Worm (Caenorhabditis elegans) whole organism, L4 larva: ENCODE results near the gene pqn-25.

Source experiments
- F37D6.2 ChIP-seq: sonication (generic microtip); optimal IDR thresholded peaks from 2 replicates; lab custom pipeline; 2016; ENCODE audit warnings: mild to moderate bottlenecking, missing genetic modification characterization, missing compliant biosample characterization
- T20F7.1 ChIP-seq: fragments of 200-800 bp; sonication (Bioruptor generic); optimal IDR thresholded peaks from 2 replicates; lab custom pipeline; 2018; ENCODE audit warnings: mild to moderate bottlenecking, missing genetic modification characterization, missing compliant biosample characterization
- ZK337.2 ChIP-seq: fragments of 200-800 bp; sonication (Bioruptor generic); IDR thresholded peaks from 2 replicates; pipeline ENCODE4 v1.3.6; 2022; ENCODE audit warnings: missing genetic modification reagents, missing genetic modification characterization, missing compliant biosample characterization
- ZK546.5 ChIP-seq, 2 experiments: sonication (generic microtip); optimal IDR thresholded peaks; 2 replicates each; lab custom pipeline; 2017; ENCODE audit warnings: missing biosample characterization in 2 of 2, missing genetic modification characterization in 2 of 2
- aha-1 ChIP-seq: fragments of 150-350 bp; peaks from one replicate; lab custom pipeline; 2014; ENCODE audit warnings: missing biosample characterization, missing genetic modification characterization
- aly-2 ChIP-seq: sonication (generic microtip); optimal IDR thresholded peaks from 2 replicates; lab custom pipeline; 2018; ENCODE audit warnings: missing biosample characterization, missing genetic modification characterization
- ama-1 ChIP-seq: fragments of 150-350 bp; optimal IDR thresholded peaks from 2 replicates; lab custom pipeline; 2014; ENCODE audit warnings: inconsistent platforms, mixed read lengths
- attf-4 ChIP-seq: sonication (generic microtip); optimal IDR thresholded peaks from 3 replicates; lab custom pipeline; 2017; ENCODE audit warnings: missing biosample characterization, missing genetic modification characterization
- ceh-44 ChIP-seq: fragments of 200-800 bp; sonication (Bioruptor generic); IDR thresholded peaks from 2 replicates; pipeline ENCODE4 v1.3.6; 2022; ENCODE audit warnings: missing genetic modification reagents, missing genetic modification characterization, missing compliant biosample characterization
- ceh-82 ChIP-seq: sonication (generic microtip); optimal IDR thresholded peaks from 2 replicates; lab custom pipeline; 2017; ENCODE audit warnings: missing biosample characterization, missing genetic modification characterization
- ces-1 ChIP-seq: fragments of 150-350 bp; sonication (generic microtip); optimal IDR thresholded peaks from 4 replicates; lab custom pipeline; 2014; ENCODE audit warnings: missing biosample characterization, missing genetic modification reagents, missing genetic modification characterization
- cey-2 ChIP-seq: sonication (generic microtip); optimal IDR thresholded peaks from 3 replicates; lab custom pipeline; 2017; ENCODE audit warnings: missing genetic modification characterization, mild to moderate bottlenecking, missing compliant biosample characterization, antibody characterized with exemption, borderline replicate concordance; ENCODE audit not compliant: insufficient read depth
- daf-16 ChIP-seq, 3 experiments: sonication (generic microtip); optimal IDR thresholded peaks; 2 replicates each; lab custom pipeline; 2016 to 2017; ENCODE audit warnings: missing genetic modification characterization in 3 of 3, missing genetic modification reagents in 3 of 3, mild to moderate bottlenecking in 2 of 3, missing compliant biosample characterization in 2 of 3, missing biosample characterization in 1 of 3, moderate library complexity in 1 of 3
- daf-19 ChIP-seq: fragments of 200-800 bp; sonication (Bioruptor generic); conservative IDR thresholded peaks from 2 replicates; pipeline ENCODE4 v1.3.6; 2022; ENCODE audit warnings: missing genetic modification characterization, missing compliant biosample characterization
- dmd-8 ChIP-seq: fragments of 200-800 bp; sonication (Bioruptor generic); IDR thresholded peaks from 2 replicates; pipeline ENCODE4 v1.3.6; 2022; ENCODE audit warnings: missing genetic modification characterization, missing compliant biosample characterization
- dve-1 ChIP-seq: sonication (generic microtip); optimal IDR thresholded peaks from 2 replicates; lab custom pipeline; 2017; ENCODE audit warnings: antibody characterized with exemption, mild to moderate bottlenecking, missing genetic modification characterization, missing compliant biosample characterization; ENCODE audit not compliant: insufficient read depth
- fkh-10 ChIP-seq: fragments of 150-350 bp; optimal IDR thresholded peaks from 2 replicates; lab custom pipeline; 2014; ENCODE audit warnings: missing biosample characterization, missing genetic modification reagents, missing genetic modification characterization
- fos-1 ChIP-seq: fragments of 150-350 bp; optimal IDR thresholded peaks from 2 replicates; lab custom pipeline; 2014; ENCODE audit warnings: missing biosample characterization, missing genetic modification characterization
- gei-8 ChIP-seq: fragments of 200-800 bp; sonication (Bioruptor generic); optimal IDR thresholded peaks from 2 replicates; lab custom pipeline; 2018; ENCODE audit warnings: mild to moderate bottlenecking, missing genetic modification characterization, missing compliant biosample characterization
- hif-1 ChIP-seq, 2 experiments: sonication (generic microtip); optimal IDR thresholded peaks; 2 replicates each; lab custom pipeline; 2016 to 2017; ENCODE audit warnings: missing compliant biosample characterization in 2 of 2, missing genetic modification characterization in 2 of 2, missing genetic modification reagents in 2 of 2, missing genotype in 2 of 2, mild to moderate bottlenecking in 1 of 2
- hlh-11 ChIP-seq: fragments of 200-800 bp; sonication (Bioruptor generic); optimal IDR thresholded peaks from 2 replicates; lab custom pipeline; 2018; ENCODE audit warnings: mild to moderate bottlenecking, missing genetic modification characterization, missing compliant biosample characterization
- hlh-30 ChIP-seq: sonication (generic microtip); optimal IDR thresholded peaks from 2 replicates; lab custom pipeline; 2017; ENCODE audit warnings: antibody characterized with exemption, mild to moderate bottlenecking, missing genetic modification characterization, missing compliant biosample characterization; ENCODE audit not compliant: insufficient read depth
- jun-1 ChIP-seq: fragments of 150-350 bp; optimal IDR thresholded peaks from 2 replicates; lab custom pipeline; 2014; ENCODE audit warnings: missing biosample characterization, missing genetic modification reagents, missing genetic modification characterization
- lim-7 ChIP-seq: fragments of 200-800 bp; sonication (Bioruptor generic); IDR thresholded peaks from 2 replicates; pipeline ENCODE4 v1.3.6; 2022; ENCODE audit warnings: missing genetic modification characterization, missing compliant biosample characterization
- lin-15B ChIP-seq: fragments of 150-350 bp; sonication (generic microtip); optimal IDR thresholded peaks from 3 replicates; lab custom pipeline; 2014; ENCODE audit warnings: missing biosample characterization, missing genetic modification characterization
- lin-29 ChIP-seq: fragments of 200-800 bp; sonication (Bioruptor generic); IDR thresholded peaks from 2 replicates; pipeline ENCODE4 v1.3.6; 2022; ENCODE audit warnings: missing genetic modification reagents, missing genetic modification characterization, missing compliant biosample characterization
- lin-39 ChIP-seq: fragments of 150-350 bp; optimal IDR thresholded peaks from 2 replicates; lab custom pipeline; 2014; ENCODE audit warnings: missing biosample characterization, missing genetic modification reagents, missing genetic modification characterization
- lir-3 ChIP-seq: sonication (generic microtip); optimal IDR thresholded peaks from 2 replicates; lab custom pipeline; 2016; ENCODE audit warnings: mild to moderate bottlenecking, missing genetic modification characterization, missing compliant biosample characterization
- lsy-2 ChIP-seq, 2 experiments: fragments of 150-350 bp in 1 of 2; sonication (generic microtip) in 1 of 2; optimal IDR thresholded peaks; 2 replicates each; lab custom pipeline; 2014 to 2017; ENCODE audit warnings: missing biosample characterization in 2 of 2, missing genetic modification characterization in 2 of 2
- mep-1 ChIP-seq: fragments of 150-350 bp; sonication (generic microtip); optimal IDR thresholded peaks from 3 replicates; lab custom pipeline; 2014; ENCODE audit warnings: missing biosample characterization, missing genetic modification characterization
- mxl-3 ChIP-seq: fragments of 200-800 bp; sonication (Bioruptor generic); optimal IDR thresholded peaks from 2 replicates; lab custom pipeline; 2018; ENCODE audit warnings: mild to moderate bottlenecking, missing genetic modification characterization, missing compliant biosample characterization
- nhr-102 ChIP-seq: sonication (generic microtip); optimal IDR thresholded peaks from 2 replicates; lab custom pipeline; 2016; ENCODE audit warnings: mild to moderate bottlenecking, missing genetic modification characterization, moderate library complexity, missing compliant biosample characterization
- nhr-111 ChIP-seq: fragments of 200-800 bp; sonication (Bioruptor generic); optimal IDR thresholded peaks from 2 replicates; lab custom pipeline; 2018; ENCODE audit warnings: mild to moderate bottlenecking, missing genetic modification characterization, missing compliant biosample characterization
- nhr-25 ChIP-seq: sonication (generic microtip); optimal IDR thresholded peaks from 2 replicates; lab custom pipeline; 2017; ENCODE audit warnings: missing genetic modification characterization, mild to moderate bottlenecking, missing compliant biosample characterization, antibody characterized with exemption, moderate library complexity, borderline replicate concordance; ENCODE audit not compliant: insufficient read depth
- nhr-28 ChIP-seq: fragments of 150-350 bp; optimal IDR thresholded peaks from 2 replicates; lab custom pipeline; 2014; ENCODE audit warnings: missing biosample characterization, missing genetic modification characterization
- nhr-42 ChIP-seq: fragments of 200-800 bp; sonication (Bioruptor generic); IDR thresholded peaks from 2 replicates; pipeline ENCODE4 v1.3.6; 2022; ENCODE audit warnings: missing genetic modification characterization, missing compliant biosample characterization
- nhr-48 ChIP-seq: sonication (generic microtip); optimal IDR thresholded peaks from 2 replicates; lab custom pipeline; 2016; ENCODE audit warnings: mild to moderate bottlenecking, missing genetic modification characterization, missing compliant biosample characterization
- nhr-6 ChIP-seq: fragments of 150-350 bp; optimal IDR thresholded peaks from 2 replicates; lab custom pipeline; 2014; ENCODE audit warnings: missing biosample characterization, missing genetic modification characterization
- nhr-77 ChIP-seq: fragments of 150-350 bp; optimal IDR thresholded peaks from 2 replicates; lab custom pipeline; 2014; ENCODE audit warnings: missing biosample characterization, missing genetic modification characterization
- rbr-2 ChIP-seq: sonication (generic microtip); optimal IDR thresholded peaks from 2 replicates; lab custom pipeline; 2016; ENCODE audit warnings: missing genotype, missing genetic modification characterization, missing compliant biosample characterization
- snpc-1.2 ChIP-seq: fragments of 200-800 bp; sonication (Bioruptor generic); IDR thresholded peaks from 2 replicates; pipeline ENCODE4 v1.3.6; 2022; ENCODE audit warnings: missing genetic modification reagents, missing genetic modification characterization, missing compliant biosample characterization
- snpc-4 ChIP-seq: fragments of 150-350 bp; optimal IDR thresholded peaks from 2 replicates; lab custom pipeline; 2014; ENCODE audit warnings: missing biosample characterization, missing genetic modification characterization
- tra-1 ChIP-seq: fragments of 200-800 bp; sonication (Bioruptor generic); IDR thresholded peaks from 2 replicates; pipeline ENCODE4 v1.3.6; 2022; ENCODE audit warnings: missing genetic modification reagents, missing genetic modification characterization, missing compliant biosample characterization
- zfp-2 ChIP-seq: sonication (generic microtip); optimal IDR thresholded peaks from 2 replicates; lab custom pipeline; 2016; ENCODE audit warnings: mild to moderate bottlenecking, missing genetic modification characterization, missing compliant biosample characterization
- zfp-3 ChIP-seq: fragments of 200-800 bp; sonication (Bioruptor generic); conservative IDR thresholded peaks from 2 replicates; pipeline ENCODE4 v1.3.6; 2022; ENCODE audit warnings: missing genetic modification reagents, missing genetic modification characterization, missing compliant biosample characterization
- ztf-7 ChIP-seq: fragments of 150-350 bp; optimal IDR thresholded peaks from 2 replicates; lab custom pipeline; 2014; ENCODE audit warnings: missing biosample characterization, missing genetic modification characterization

Gene pqn-25

DNA sequence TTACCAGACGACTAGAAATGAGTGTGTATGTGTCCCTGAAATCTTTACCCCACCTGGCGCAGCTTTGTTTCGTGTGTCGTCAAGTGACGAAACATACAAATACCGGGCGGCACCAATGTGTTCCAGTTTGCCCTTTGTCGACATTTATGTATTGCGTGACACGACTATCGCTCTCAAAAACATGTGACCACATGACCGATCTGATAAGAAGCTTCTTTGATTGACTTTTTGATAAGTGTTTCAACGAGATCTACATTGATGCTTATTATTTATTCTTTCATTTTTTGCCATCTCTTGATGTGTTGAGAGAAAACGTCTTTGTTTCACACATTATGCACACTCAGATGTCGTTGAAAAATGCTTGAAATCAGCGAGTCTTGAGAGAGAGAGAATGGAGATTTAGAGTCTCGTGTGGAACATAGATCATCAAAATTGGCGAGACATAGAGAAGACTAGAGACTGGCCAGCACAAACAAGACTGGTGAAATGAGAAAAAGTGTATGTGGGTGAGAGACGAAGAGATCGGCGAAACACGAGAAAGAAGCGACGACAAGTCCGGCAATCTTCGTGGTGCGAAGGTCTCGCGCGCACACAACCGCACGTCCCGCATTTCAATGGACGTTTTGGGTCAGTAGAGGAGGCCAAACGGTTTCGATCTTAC, 9.4 kb downstream of the pqn-25 start (continued):
- TF ChIP-seq nhr-77 (tag; lab: Kevin White, UChicago) (peak; percentile 45), ZK337.2 (GFP tag; lab: Robert Waterston, UW) (no peak), nhr-42 (GFP tag; lab: Robert Waterston, UW) (no peak), fos-1 (tag; lab: Kevin White, UChicago) (no peak), fkh-10 (peak; percentile 46), zfp-3 (GFP tag; lab: Robert Waterston, UW) (0 out of 2 replicates have a peak, but pooled peaks have one; percentile 30), snpc-4 (tag; lab: Kevin White, UChicago) (no peak), nhr-102 (peak; percentile 42), zfp-2 (tag; lab: Kevin White, UChicago) (no peak), lsy-2 (tag; optimal IDR thresholded peaks at IDR 0.05; lab: Kevin White, UChicago) (peak; percentile 57 to 63), aha-1 (tag; lab: Kevin White, UChicago) (peak; percentile 98), gei-8 (GFP tag; lab: Kevin White, UChicago) (no peak), mxl-3 (GFP tag; lab: Kevin White, UChicago) (peak; percentile 58), rbr-2 (tag; lab: Kevin White, UChicago) (peak; percentile 4), attf-4 (tag; lab: Kevin White, UChicago) (no peak), hif-1 (tag; optimal IDR thresholded peaks at IDR 0.05; lab: Kevin White, UChicago) (peak in 1 of 2 experiments; percentile 48), lin-39 (tag; lab: Kevin White, UChicago) (peak; percentile 27), ztf-7 (tag; lab: Kevin White, UChicago) (peak; percentile 93), aly-2 (tag; lab: Kevin White, UChicago) (no peak), lin-15B (tag; lab: Kevin White, UChicago) (no peak), ama-1 (lab: Kevin White, UChicago) (peak; percentile 77), nhr-48 (peak; percentile 49), T20F7.1 (peak; percentile 85), nhr-28 (tag; lab: Kevin White, UChicago) (peak; percentile 67), tra-1 (GFP tag; lab: Robert Waterston, UW) (peak; percentile 33; the same call in 1 of the 2 replicates), nhr-25 (tag; lab: Kevin White, UChicago) (peak; percentile 57), cey-2 (peak; percentile 34), daf-16 (GFP tag; optimal IDR thresholded peaks at IDR 0.05; lab: Kevin White, UChicago) (no peak), daf-16 (tag; optimal IDR thresholded peaks at IDR 0.05; lab: Kevin White, UChicago) (peak; percentile 83), mep-1 (peak; percentile 49), nhr-111 (GFP tag; lab: Kevin White, UChicago) (no peak)
- TF ChIP-seq, all 104 proteins: peak for 38

DNA sequence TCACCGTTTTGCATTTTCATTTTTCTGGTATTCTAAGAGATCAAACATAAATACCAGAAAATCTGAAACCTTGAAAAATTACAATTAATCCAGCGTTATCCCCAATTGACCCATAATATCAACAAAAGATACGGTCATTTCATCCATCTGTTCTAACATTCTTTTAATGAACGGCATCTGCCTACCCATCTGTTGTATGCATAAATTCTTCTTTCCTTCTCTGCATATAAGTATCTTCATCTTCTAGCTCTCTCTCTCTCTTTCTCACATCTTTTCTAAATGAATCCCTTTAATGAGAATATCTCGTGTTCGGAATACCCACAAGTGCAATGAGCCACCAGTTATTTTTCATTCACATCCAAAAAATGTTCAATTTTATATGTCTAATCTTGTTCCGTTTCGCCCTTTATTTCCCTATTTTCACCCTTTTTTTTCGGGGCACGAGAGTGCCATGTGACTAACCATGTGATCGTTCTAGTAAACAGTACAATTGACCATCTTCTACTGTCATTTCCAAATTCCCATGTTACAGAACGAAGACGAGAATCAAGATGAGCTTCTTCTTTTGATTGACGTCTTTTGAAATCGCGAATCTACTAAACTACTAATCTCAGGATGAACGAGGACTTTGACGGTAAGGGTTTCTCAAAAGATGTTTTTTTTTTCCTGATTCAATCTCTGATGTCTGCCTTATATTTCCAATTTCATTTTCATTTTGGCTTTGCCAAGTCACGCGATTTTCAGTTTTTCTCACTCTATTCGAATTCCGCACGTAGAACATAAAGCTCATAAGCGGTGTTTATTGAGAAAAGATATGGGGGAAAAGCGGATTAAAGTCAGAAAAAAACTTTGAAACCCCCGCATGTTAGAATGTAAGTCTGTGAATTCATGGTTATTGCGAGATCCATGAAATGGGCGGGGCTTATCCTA, 10.8 kb downstream of the pqn-25 start, which contains the start of gene R02F2.1:
Gene R02F2.1 (plus strand): TSS at position 528 of the 930 bp plus-strand sequence.
- TF ChIP-seq ceh-44 (GFP tag; lab: Robert Waterston, UW): no peak
- TF ChIP-seq gei-8 (GFP tag; lab: Kevin White, UChicago): no peak
- TF ChIP-seq snpc-1.2 (GFP tag; lab: Robert Waterston, UW): no peak
- no peak for TF ChIP-seq attf-4 (tag; lab: Kevin White, UChicago)
- TF ChIP-seq hlh-30 (tag; lab: Kevin White, UChicago): peak; percentile 90
- no peak for TF ChIP-seq jun-1 (tag; lab: Kevin White, UChicago)
- TF ChIP-seq aha-1 (tag; lab: Kevin White, UChicago): peak; percentile 83
- 0 out of 2 replicates have a peak, but pooled peaks have one; percentile 18 for TF ChIP-seq lim-7 (GFP tag; lab: Robert Waterston, UW)
- TF ChIP-seq lir-3: no peak
- TF ChIP-seq daf-19 (GFP tag; lab: Robert Waterston, UW): no peak
- TF ChIP-seq F37D6.2 (tag; lab: Kevin White, UChicago): no peak
- no peak for TF ChIP-seq ceh-82 (tag; lab: Kevin White, UChicago)
- no peak for TF ChIP-seq ces-1
- TF ChIP-seq hlh-11: peak; percentile 30
- TF ChIP-seq nhr-6 (tag; lab: Kevin White, UChicago): peak; percentile 0
- no peak for TF ChIP-seq ZK546.5 (tag; optimal IDR thresholded peaks at IDR 0.05; lab: Kevin White, UChicago)
- TF ChIP-seq hif-1 (tag; optimal IDR thresholded peaks at IDR 0.05; lab: Kevin White, UChicago): peak in 1 of 2 experiments; percentile 38
- TF ChIP-seq dmd-8 (GFP tag; lab: Robert Waterston, UW): no peak
- TF ChIP-seq lsy-2 (tag; optimal IDR thresholded peaks at IDR 0.05; lab: Kevin White, UChicago): peak in 1 of 2 experiments; percentile 0
- no peak for TF ChIP-seq lin-29
- no peak for TF ChIP-seq daf-16 (GFP tag; optimal IDR thresholded peaks at IDR 0.05; lab: Kevin White, UChicago)
- peak; percentile 67 for TF ChIP-seq daf-16 (tag; optimal IDR thresholded peaks at IDR 0.05; lab: Kevin White, UChicago)
- TF ChIP-seq dve-1: peak; percentile 59
